Worm (Caenorhabditis elegans) whole organism, late embryonic: ENCODE results near the gene ceh-20.

Experiments
- C08G9.2 ChIP-seq: sonication (generic microtip); optimal IDR thresholded peaks from 2 replicates; lab custom pipeline; 2016; ENCODE audit warnings: mild to moderate bottlenecking, missing genetic modification characterization, moderate library complexity, missing compliant biosample characterization
- C38D4.7 ChIP-seq: fragments of 200-800 bp; sonication (Bioruptor generic); optimal IDR thresholded peaks from 2 replicates; lab custom pipeline; 2018; ENCODE audit warnings: mild to moderate bottlenecking, missing genetic modification characterization, moderate library complexity, missing compliant biosample characterization
- F13H6.1 ChIP-seq: sonication (generic microtip); optimal IDR thresholded peaks from 2 replicates; lab custom pipeline; 2016; ENCODE audit warnings: missing genetic modification characterization, missing compliant biosample characterization
- K02D7.2 ChIP-seq: sonication (generic microtip); optimal IDR thresholded peaks from 2 replicates; lab custom pipeline; 2017; ENCODE audit warnings: mild to moderate bottlenecking, missing genetic modification characterization, missing compliant biosample characterization
- ama-1 ChIP-seq: fragments of 150-350 bp; optimal IDR thresholded peaks from 2 replicates; lab custom pipeline; 2014
- ceh-14 ChIP-seq: sonication (generic microtip); optimal IDR thresholded peaks from 2 replicates; lab custom pipeline; 2016; ENCODE audit warnings: missing genotype, missing genetic modification characterization, missing compliant biosample characterization
- ceh-19 ChIP-seq: fragments of 200-800 bp; sonication (Bioruptor generic); optimal IDR thresholded peaks from 2 replicates; lab custom pipeline; 2018; ENCODE audit warnings: mild to moderate bottlenecking, missing genetic modification characterization, missing compliant biosample characterization
- ceh-24 ChIP-seq: sonication (generic microtip); optimal IDR thresholded peaks from 2 replicates; lab custom pipeline; 2016; ENCODE audit warnings: mild to moderate bottlenecking, missing genetic modification characterization, missing compliant biosample characterization
- ceh-45 ChIP-seq: fragments of 200-800 bp; sonication (Bioruptor generic); IDR thresholded peaks from 2 replicates; pipeline ENCODE4 v1.3.6; 2022; ENCODE audit warnings: missing genetic modification reagents, missing genetic modification characterization, missing compliant biosample characterization
- ceh-48 ChIP-seq: sonication (generic microtip); optimal IDR thresholded peaks from 2 replicates; lab custom pipeline; 2016; ENCODE audit warnings: missing genetic modification characterization, inconsistent platforms, missing compliant biosample characterization
- ceh-6 ChIP-seq: fragments of 200-800 bp; sonication (Bioruptor generic); optimal IDR thresholded peaks from 2 replicates; lab custom pipeline; 2018; ENCODE audit warnings: mild to moderate bottlenecking, missing genetic modification characterization, missing compliant biosample characterization
- dmd-4 ChIP-seq: sonication (generic microtip); optimal IDR thresholded peaks from 2 replicates; lab custom pipeline; 2016; ENCODE audit warnings: borderline replicate concordance, missing genetic modification characterization, missing compliant biosample characterization
- elt-2 ChIP-seq: sonication (generic microtip); optimal IDR thresholded peaks from 2 replicates; lab custom pipeline; 2016; ENCODE audit warnings: missing genetic modification reagents, missing genetic modification characterization, missing compliant biosample characterization
- ets-4 ChIP-seq: sonication (generic microtip); optimal IDR thresholded peaks from 2 replicates; lab custom pipeline; 2016; ENCODE audit warnings: missing genetic modification characterization, missing compliant biosample characterization
- fax-1 ChIP-seq: sonication (generic microtip); optimal IDR thresholded peaks from 2 replicates; lab custom pipeline; 2016; ENCODE audit warnings: missing genotype, missing genetic modification characterization, missing compliant biosample characterization
- fkh-10 ChIP-seq: fragments of 150-350 bp; optimal IDR thresholded peaks from 2 replicates; lab custom pipeline; 2014; ENCODE audit warnings: missing biosample characterization, missing genetic modification reagents, missing genetic modification characterization
- fkh-6 ChIP-seq: sonication (generic microtip); optimal IDR thresholded peaks from 2 replicates; lab custom pipeline; 2016; ENCODE audit warnings: missing genetic modification characterization, missing compliant biosample characterization
- gmeb-2 ChIP-seq: sonication (generic microtip); optimal IDR thresholded peaks from 2 replicates; lab custom pipeline; 2016; ENCODE audit warnings: missing genetic modification characterization, inconsistent platforms, missing compliant biosample characterization
- hlh-30 ChIP-seq: sonication (generic microtip); optimal IDR thresholded peaks from 2 replicates; lab custom pipeline; 2017; ENCODE audit warnings: antibody characterized with exemption, missing genetic modification characterization, missing compliant biosample characterization; ENCODE audit not compliant: insufficient read depth
- hlh-6 ChIP-seq: sonication (generic microtip); optimal IDR thresholded peaks from 2 replicates; lab custom pipeline; 2016; ENCODE audit warnings: missing genotype, missing genetic modification characterization, missing compliant biosample characterization
- hlh-8 ChIP-seq: sonication (generic microtip); optimal IDR thresholded peaks from 2 replicates; lab custom pipeline; 2016; ENCODE audit warnings: missing genotype, missing genetic modification characterization, missing compliant biosample characterization
- madf-2 ChIP-seq: sonication (generic microtip); optimal IDR thresholded peaks from 2 replicates; lab custom pipeline; 2017; ENCODE audit warnings: missing genetic modification characterization, missing compliant biosample characterization
- nfya-1 ChIP-seq: sonication (generic microtip); optimal IDR thresholded peaks from 2 replicates; lab custom pipeline; 2017; ENCODE audit warnings: missing genetic modification characterization, mild to moderate bottlenecking, missing compliant biosample characterization, antibody characterized with exemption, moderate library complexity
- nhr-232 ChIP-seq: sonication (generic microtip); optimal IDR thresholded peaks from 2 replicates; lab custom pipeline; 2016; ENCODE audit warnings: missing genetic modification characterization, missing compliant biosample characterization
- odd-2 ChIP-seq: sonication (generic microtip); optimal IDR thresholded peaks from 2 replicates; lab custom pipeline; 2017; ENCODE audit warnings: antibody characterized with exemption, mild to moderate bottlenecking, missing genetic modification characterization, missing compliant biosample characterization
- pag-3 ChIP-seq: sonication (generic microtip); optimal IDR thresholded peaks from 2 replicates; lab custom pipeline; 2016; ENCODE audit warnings: missing compliant biosample characterization, missing genetic modification characterization, borderline replicate concordance
- pax-1 ChIP-seq: fragments of 150-350 bp; optimal IDR thresholded peaks from 2 replicates; lab custom pipeline; 2014; ENCODE audit warnings: missing biosample characterization, missing genetic modification characterization
- pqm-1 ChIP-seq: sonication (generic microtip); optimal IDR thresholded peaks from 2 replicates; lab custom pipeline; 2016; ENCODE audit warnings: missing genetic modification characterization, missing compliant biosample characterization
- pros-1 ChIP-seq: fragments of 150-350 bp; optimal IDR thresholded peaks from 2 replicates; lab custom pipeline; 2014; ENCODE audit warnings: missing biosample characterization, missing genetic modification reagents, missing genetic modification characterization
- ref-2 ChIP-seq: sonication (generic microtip); optimal IDR thresholded peaks from 2 replicates; lab custom pipeline; 2016; ENCODE audit warnings: missing genetic modification characterization, missing compliant biosample characterization
- rnt-1 ChIP-seq: sonication (generic microtip); optimal IDR thresholded peaks from 2 replicates; lab custom pipeline; 2016; ENCODE audit warnings: missing genetic modification characterization, missing compliant biosample characterization
- sdc-2 ChIP-seq: sonication (generic microtip); optimal IDR thresholded peaks from 2 replicates; lab custom pipeline; 2016; ENCODE audit warnings: missing genotype, missing genetic modification characterization, missing compliant biosample characterization
- syd-9 ChIP-seq: sonication (generic microtip); optimal IDR thresholded peaks from 2 replicates; lab custom pipeline; 2016; ENCODE audit warnings: mild to moderate bottlenecking, missing genetic modification characterization, moderate library complexity, missing compliant biosample characterization
- tbx-7 ChIP-seq: sonication (generic microtip); optimal IDR thresholded peaks from 2 replicates; lab custom pipeline; 2016; ENCODE audit warnings: missing genotype, missing genetic modification characterization, missing compliant biosample characterization
- ttx-3 ChIP-seq: sonication (generic microtip); optimal IDR thresholded peaks from 2 replicates; lab custom pipeline; 2016; ENCODE audit warnings: missing genetic modification reagents, missing genetic modification characterization, missing compliant biosample characterization
- unc-3 ChIP-seq, 2 experiments: fragments of 200-800 bp in 1 of 2; sonication (Bioruptor generic) in 1 of 2; sonication (generic microtip) in 1 of 2; conservative IDR thresholded peaks in 1 of 2; optimal IDR thresholded peaks in 1 of 2; 2 replicates each; pipeline versions ENCODE4 v1.3.6 to Lab custom; 2016 to 2022; ENCODE audit warnings: missing compliant biosample characterization in 2 of 2, missing genetic modification characterization in 2 of 2, missing genetic modification reagents in 1 of 2
- unc-42 ChIP-seq: sonication (generic microtip); optimal IDR thresholded peaks from 2 replicates; lab custom pipeline; 2016; ENCODE audit warnings: missing genotype, missing genetic modification characterization, missing compliant biosample characterization
- unc-55 ChIP-seq: sonication (generic microtip); optimal IDR thresholded peaks from 2 replicates; lab custom pipeline; 2017; ENCODE audit warnings: missing biosample characterization, missing genetic modification reagents, missing genetic modification characterization
- zip-5 ChIP-seq: sonication (generic microtip); optimal IDR thresholded peaks from 2 replicates; lab custom pipeline; 2016; ENCODE audit warnings: missing genetic modification characterization, missing compliant biosample characterization
- ztf-16 ChIP-seq: sonication (generic microtip); optimal IDR thresholded peaks from 2 replicates; lab custom pipeline; 2017; ENCODE audit warnings: missing genetic modification characterization, missing compliant biosample characterization

ceh-20 gene

DNA sequence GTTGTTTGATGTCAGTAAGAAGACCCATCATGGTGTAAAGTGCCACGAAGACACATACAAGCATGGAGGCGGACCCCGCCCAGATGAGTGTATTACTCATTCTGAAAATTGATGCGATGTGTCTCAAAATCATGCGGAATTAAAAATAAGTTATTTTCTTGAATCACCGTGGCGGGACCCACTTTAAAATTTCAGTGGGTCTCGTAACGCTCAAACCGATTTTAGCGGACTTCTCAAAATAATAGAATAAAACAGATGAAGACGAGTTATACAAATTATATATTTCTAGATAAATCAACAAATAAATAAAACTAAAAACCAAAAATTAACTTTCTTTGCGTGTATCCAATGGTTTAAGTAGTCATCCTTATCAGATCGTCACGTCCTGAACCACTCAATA, 40.8 kb downstream of the ceh-20 start, which contains the start of gene col-8:
TSS of gene col-8 (minus strand) at position 101 of the 400 bp plus-strand sequence.
- TF ChIP-seq pax-1 (tag; lab: Kevin White, UChicago), result no peak
- TF ChIP-seq ama-1 (lab: Kevin White, UChicago), result no peak
- TF ChIP-seq ceh-19 (GFP tag; lab: Kevin White, UChicago), result no peak
- no peak for TF ChIP-seq gmeb-2 (tag; lab: Kevin White, UChicago)
- TF ChIP-seq zip-5 (tag; lab: Kevin White, UChicago), result no peak
- no peak for TF ChIP-seq odd-2 (tag; lab: Kevin White, UChicago)
- TF ChIP-seq ceh-6 (GFP tag; lab: Kevin White, UChicago), result no peak
- no peak for TF ChIP-seq ztf-16
- no peak for TF ChIP-seq ets-4 (tag; lab: Kevin White, UChicago)
- TF ChIP-seq elt-2 (tag; lab: Kevin White, UChicago), result no peak
- no peak for TF ChIP-seq tbx-7 (tag; lab: Kevin White, UChicago)
- TF ChIP-seq madf-2 (tag; lab: Kevin White, UChicago), result no peak
- no peak for TF ChIP-seq pag-3 (tag; lab: Kevin White, UChicago)
- TF ChIP-seq hlh-8, result no peak
- TF ChIP-seq nfya-1, result no peak
- TF ChIP-seq fax-1, result no peak
- TF ChIP-seq ttx-3 (tag; lab: Kevin White, UChicago), result no peak
- no peak for TF ChIP-seq pqm-1
- no peak for TF ChIP-seq nhr-232 (tag; lab: Kevin White, UChicago)

DNA sequence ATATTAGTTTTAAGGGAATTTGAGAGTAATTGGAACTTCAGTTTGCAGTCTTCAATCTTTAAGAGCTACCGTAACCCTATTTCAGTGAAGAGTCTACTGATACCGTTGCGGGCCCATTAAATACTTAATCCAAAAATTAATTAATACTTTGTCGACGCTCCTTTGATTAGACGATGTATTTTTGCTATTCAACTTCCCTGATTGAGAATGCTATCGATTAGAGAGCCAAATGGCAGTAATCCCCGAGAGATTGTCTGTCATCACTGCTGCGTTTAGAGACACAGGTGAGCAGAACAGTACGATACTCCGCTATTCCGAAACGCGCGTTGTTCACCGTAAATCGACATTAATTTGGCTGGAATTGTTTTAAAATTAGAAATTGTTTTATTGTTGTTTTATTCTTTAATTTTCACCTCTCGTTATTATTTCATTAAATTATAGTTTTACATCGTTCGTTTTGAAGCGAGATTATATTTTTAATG, 41.5 kb downstream of the ceh-20 start, which contains the start of gene rfl-1:
TSS of gene rfl-1 (plus strand) at position 51 of the 482 bp plus-strand sequence.
- no peak for TF ChIP-seq hlh-6 (tag; lab: Kevin White, UChicago)
- TF ChIP-seq pag-3 (tag; lab: Kevin White, UChicago), result no peak
- TF ChIP-seq C08G9.2 (tag; lab: Kevin White, UChicago), result no peak
- peak; percentile 85 for TF ChIP-seq unc-42
- peak; percentile 6 for TF ChIP-seq ceh-48 (tag; lab: Kevin White, UChicago)
- no peak for TF ChIP-seq fkh-6 (tag; lab: Kevin White, UChicago)
- no peak for TF ChIP-seq ceh-6 (GFP tag; lab: Kevin White, UChicago)
- no peak for TF ChIP-seq hlh-30 (tag; lab: Kevin White, UChicago)
- no peak for TF ChIP-seq ceh-19 (GFP tag; lab: Kevin White, UChicago)
- TF ChIP-seq C38D4.7 (GFP tag; lab: Kevin White, UChicago), result no peak
- TF ChIP-seq pros-1 (tag; lab: Kevin White, UChicago), result no peak
- no peak for TF ChIP-seq ceh-14 (tag; lab: Kevin White, UChicago)
- no peak for TF ChIP-seq fkh-10 (GFP tag; lab: Kevin White, UChicago)
- no peak for TF ChIP-seq ama-1 (lab: Kevin White, UChicago)
- TF ChIP-seq unc-3 (GFP tag; conservative IDR thresholded peaks at IDR 0.05; lab: Robert Waterston, UW), result no peak
- no peak for TF ChIP-seq unc-3 (tag; optimal IDR thresholded peaks at IDR 0.05; lab: Kevin White, UChicago)
- TF ChIP-seq ceh-45, result no peak
- TF ChIP-seq nfya-1, result peak; percentile 37
- TF ChIP-seq syd-9 (tag; lab: Kevin White, UChicago), result no peak
- TF ChIP-seq madf-2 (tag; lab: Kevin White, UChicago), result no peak

DNA sequence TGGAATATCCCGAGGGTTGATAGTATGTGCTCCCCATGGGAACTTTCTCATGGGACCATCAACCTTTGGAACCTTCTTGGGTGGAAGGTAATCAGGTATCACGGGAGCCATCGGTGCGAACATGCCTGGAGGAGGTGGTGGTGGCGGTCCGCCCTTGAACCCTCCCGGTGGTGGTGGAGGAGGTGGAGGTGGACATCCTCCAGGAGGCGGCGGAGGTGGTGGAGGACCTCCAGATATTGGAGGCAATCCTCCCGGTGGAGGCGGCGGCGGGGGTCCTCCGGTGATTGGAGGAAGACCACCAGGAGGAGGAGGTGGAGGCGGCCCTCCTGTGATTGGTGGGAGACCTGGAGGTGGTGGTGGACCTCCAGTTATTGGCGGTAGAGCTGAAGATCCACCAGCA, 46.2 kb downstream of the ceh-20 start:
- no peak for TF ChIP-seq nhr-232 (tag; lab: Kevin White, UChicago)
- TF ChIP-seq rnt-1 (tag; lab: Kevin White, UChicago), result no peak
- no peak for TF ChIP-seq ceh-24
- TF ChIP-seq ceh-6 (GFP tag; lab: Kevin White, UChicago), result no peak
- TF ChIP-seq madf-2 (tag; lab: Kevin White, UChicago), result no peak
- TF ChIP-seq ref-2, result no peak
- TF ChIP-seq syd-9 (tag; lab: Kevin White, UChicago), result no peak
- TF ChIP-seq dmd-4 (tag; lab: Kevin White, UChicago), result no peak
- TF ChIP-seq F13H6.1 (tag; lab: Kevin White, UChicago), result no peak
- TF ChIP-seq unc-55 (GFP tag; lab: Kevin White, UChicago), result no peak
- no peak for TF ChIP-seq sdc-2 (tag; lab: Kevin White, UChicago)
- TF ChIP-seq K02D7.2 (tag; lab: Kevin White, UChicago), result no peak
- TF ChIP-seq ceh-45, result no peak
- TF ChIP-seq unc-42, result no peak
